Worm (Caenorhabditis elegans) whole organism, young adult: ENCODE measurements around the gene mig-22.
A peak's percentile ranks its signal among the peaks of the same experiment; 100 is the strongest.

ENCODE experiments used
- B0261.1 ChIP-seq: sonication (generic microtip); optimal IDR thresholded peaks from 2 replicates; lab custom pipeline; 2016; ENCODE audit warnings: mild to moderate bottlenecking, missing genetic modification characterization, moderate library complexity, missing compliant biosample characterization
- B0336.3 ChIP-seq: fragments of 200-800 bp; sonication (Bioruptor generic); IDR thresholded peaks from 2 replicates; pipeline ENCODE4 v1.3.6; 2022; ENCODE audit warnings: missing genetic modification characterization, missing compliant biosample characterization
- C06A6.2 ChIP-seq: fragments of 200-800 bp; sonication (Bioruptor generic); conservative IDR thresholded peaks from 2 replicates; pipeline ENCODE4 v1.3.6; 2022; ENCODE audit warnings: missing genetic modification characterization, missing compliant biosample characterization
- C17E4.6 ChIP-seq: fragments of 200-800 bp; sonication (Bioruptor generic); IDR thresholded peaks from 2 replicates; pipeline ENCODE4 v1.3.6; 2022; ENCODE audit warnings: missing genetic modification reagents, missing genetic modification characterization, missing compliant biosample characterization
- D2030.7 ChIP-seq: fragments of 200-800 bp; sonication (Bioruptor generic); IDR thresholded peaks from 2 replicates; pipeline ENCODE4 v1.3.6; 2022; ENCODE audit warnings: missing genetic modification reagents, missing genetic modification characterization, missing compliant biosample characterization
- F23B12.7 ChIP-seq: sonication (generic microtip); optimal IDR thresholded peaks from 2 replicates; lab custom pipeline; 2017; ENCODE audit warnings: missing genetic modification characterization, mild to moderate bottlenecking, missing compliant biosample characterization, antibody characterized with exemption, moderate library complexity; ENCODE audit not compliant: insufficient read depth
- F33H1.4 ChIP-seq: fragments of 200-800 bp; sonication (Bioruptor generic); IDR thresholded peaks from 2 replicates; pipeline ENCODE4 v1.3.6; 2022; ENCODE audit warnings: missing genetic modification reagents, missing genetic modification characterization, missing compliant biosample characterization
- F37B4.10 ChIP-seq: fragments of 200-800 bp; sonication (Bioruptor generic); IDR thresholded peaks from 2 replicates; pipeline ENCODE4 v1.3.6; 2022; ENCODE audit warnings: missing genetic modification characterization, missing compliant biosample characterization
- F57A8.1 ChIP-seq: fragments of 200-800 bp; sonication (Bioruptor generic); optimal IDR thresholded peaks from 2 replicates; lab custom pipeline; 2018; ENCODE audit warnings: mild to moderate bottlenecking, missing genetic modification characterization, moderate library complexity, missing compliant biosample characterization
- K11D2.4 ChIP-seq: fragments of 200-800 bp; sonication (Bioruptor generic); IDR thresholded peaks from 2 replicates; pipeline ENCODE4 v1.3.6; 2022; ENCODE audit warnings: missing genetic modification reagents, missing genetic modification characterization, missing compliant biosample characterization
- attf-5 ChIP-seq: fragments of 200-800 bp; sonication (Bioruptor generic); optimal IDR thresholded peaks from 2 replicates; lab custom pipeline; 2018; ENCODE audit warnings: mild to moderate bottlenecking, missing genetic modification characterization, missing compliant biosample characterization
- bed-2 ChIP-seq: fragments of 200-800 bp; sonication (Bioruptor generic); IDR thresholded peaks from 2 replicates; pipeline ENCODE4 v1.3.6; 2022; ENCODE audit warnings: missing genetic modification reagents, missing genetic modification characterization, missing compliant biosample characterization
- cebp-1 ChIP-seq, 2 experiments: fragments of 200-800 bp in 1 of 2; sonication (Bioruptor generic) in 1 of 2; sonication (generic microtip) in 1 of 2; IDR thresholded peaks in 1 of 2; optimal IDR thresholded peaks in 1 of 2; 2 replicates each; pipeline versions ENCODE4 v1.3.6 to Lab custom; 2017 to 2022; ENCODE audit warnings: missing compliant biosample characterization in 2 of 2, missing genetic modification characterization in 2 of 2, mild to moderate bottlenecking in 1 of 2, missing genetic modification reagents in 1 of 2, moderate library complexity in 1 of 2
- ceh-40 ChIP-seq: fragments of 200-800 bp; sonication (Bioruptor generic); IDR thresholded peaks from 2 replicates; pipeline ENCODE4 v1.3.6; 2022; ENCODE audit warnings: missing genetic modification characterization, missing compliant biosample characterization
- ceh-79 ChIP-seq: sonication (generic microtip); optimal IDR thresholded peaks from 2 replicates; lab custom pipeline; 2017; ENCODE audit warnings: mild to moderate bottlenecking, missing genetic modification characterization, missing compliant biosample characterization
- chd-7 ChIP-seq: sonication (generic microtip); optimal IDR thresholded peaks from 2 replicates; lab custom pipeline; 2016; ENCODE audit warnings: mild to moderate bottlenecking, missing genetic modification characterization, moderate library complexity, missing compliant biosample characterization
- dox-1 ChIP-seq: fragments of 200-800 bp; sonication (Bioruptor generic); IDR thresholded peaks from 2 replicates; pipeline ENCODE4 v1.3.6; 2022; ENCODE audit warnings: missing genetic modification reagents, missing genetic modification characterization, missing compliant biosample characterization
- dpff-1 ChIP-seq: sonication (generic microtip); optimal IDR thresholded peaks from 2 replicates; lab custom pipeline; 2017; ENCODE audit warnings: mild to moderate bottlenecking, missing genetic modification characterization, missing compliant biosample characterization
- ekl-4 ChIP-seq: fragments of 200-800 bp; sonication (Bioruptor generic); IDR thresholded peaks from 2 replicates; pipeline ENCODE4 v1.3.6; 2022; ENCODE audit warnings: missing genetic modification reagents, missing genetic modification characterization, missing compliant biosample characterization
- him-1 ChIP-seq: sonication (generic microtip); optimal IDR thresholded peaks from 2 replicates; lab custom pipeline; 2016; ENCODE audit warnings: missing genotype, missing genetic modification reagents, missing genetic modification characterization, missing compliant biosample characterization
- hlh-12 ChIP-seq: sonication (generic microtip); optimal IDR thresholded peaks from 2 replicates; lab custom pipeline; 2016; ENCODE audit warnings: missing genetic modification characterization, missing compliant biosample characterization
- hmg-1.2 ChIP-seq: fragments of 200-800 bp; sonication (Bioruptor generic); IDR thresholded peaks from 2 replicates; pipeline ENCODE4 v1.3.6; 2022; ENCODE audit warnings: missing genetic modification reagents, missing genetic modification characterization, missing compliant biosample characterization
- hrde-1 ChIP-seq: sonication (generic microtip); optimal IDR thresholded peaks from 2 replicates; lab custom pipeline; 2016; ENCODE audit warnings: missing genetic modification characterization, mild to moderate bottlenecking, missing compliant biosample characterization, moderate library complexity, missing genotype, missing genetic modification reagents, borderline replicate concordance
- let-607 ChIP-seq, 2 experiments: fragments of 200-800 bp in 1 of 2; sonication (Bioruptor generic) in 1 of 2; sonication (generic microtip) in 1 of 2; optimal IDR thresholded peaks; 2 replicates each; lab custom pipeline; 2016 to 2018; ENCODE audit warnings: mild to moderate bottlenecking in 2 of 2, missing compliant biosample characterization in 2 of 2, missing genetic modification characterization in 2 of 2, moderate library complexity in 2 of 2, missing genotype in 1 of 2
- lin-26 ChIP-seq: fragments of 200-800 bp; sonication (Bioruptor generic); IDR thresholded peaks from 2 replicates; pipeline ENCODE4 v1.3.6; 2022; ENCODE audit warnings: missing genetic modification reagents, missing genetic modification characterization, missing compliant biosample characterization
- lin-40 ChIP-seq: sonication (generic microtip); optimal IDR thresholded peaks from 2 replicates; lab custom pipeline; 2016; ENCODE audit warnings: missing genetic modification characterization, mild to moderate bottlenecking, missing compliant biosample characterization, missing genotype, missing genetic modification reagents
- lsy-27 ChIP-seq: sonication (generic microtip); optimal IDR thresholded peaks from 2 replicates; lab custom pipeline; 2017; ENCODE audit warnings: missing genetic modification characterization, mild to moderate bottlenecking, missing compliant biosample characterization, antibody characterized with exemption, missing genotype, borderline replicate concordance; ENCODE audit not compliant: insufficient read depth
- madf-10 ChIP-seq: sonication (generic microtip); optimal IDR thresholded peaks from 2 replicates; lab custom pipeline; 2016; ENCODE audit warnings: mild to moderate bottlenecking, missing genetic modification characterization, missing compliant biosample characterization
- madf-8 ChIP-seq: fragments of 200-800 bp; sonication (Bioruptor generic); conservative IDR thresholded peaks from 2 replicates; pipeline ENCODE4 v1.3.6; 2022; ENCODE audit warnings: missing genetic modification reagents, missing genetic modification characterization, missing compliant biosample characterization
- mxl-1 ChIP-seq: sonication (generic microtip); optimal IDR thresholded peaks from 2 replicates; lab custom pipeline; 2016; ENCODE audit warnings: missing genetic modification characterization, missing compliant biosample characterization
- nfya-1 ChIP-seq: sonication (generic microtip); optimal IDR thresholded peaks from 2 replicates; lab custom pipeline; 2017; ENCODE audit warnings: antibody characterized with exemption, missing compliant biosample characterization, missing genetic modification characterization, borderline replicate concordance; ENCODE audit not compliant: insufficient read depth
- nfya-2 ChIP-seq: fragments of 200-800 bp; sonication (Bioruptor generic); IDR thresholded peaks from 2 replicates; pipeline ENCODE4 v1.3.6; 2022; ENCODE audit warnings: missing genetic modification reagents, missing genetic modification characterization, missing compliant biosample characterization
- nhr-27 ChIP-seq: fragments of 200-800 bp; sonication (Bioruptor generic); optimal IDR thresholded peaks from 2 replicates; lab custom pipeline; 2018; ENCODE audit warnings: mild to moderate bottlenecking, missing genetic modification characterization, moderate library complexity, missing compliant biosample characterization
- nhr-80 ChIP-seq: sonication (generic microtip); optimal IDR thresholded peaks from 2 replicates; lab custom pipeline; 2016; ENCODE audit warnings: missing genetic modification characterization, missing compliant biosample characterization
- pbrm-1 ChIP-seq: fragments of 200-800 bp; sonication (Bioruptor generic); IDR thresholded peaks from 2 replicates; pipeline ENCODE4 v1.3.6; 2022; ENCODE audit warnings: missing genetic modification reagents, missing genetic modification characterization, missing compliant biosample characterization
- rpc-1 ChIP-seq, 2 experiments: fragments of 150-350 bp in 1 of 2; sonication (generic microtip) in 1 of 2; optimal IDR thresholded peaks; 2 replicates each; lab custom pipeline; 2014 to 2018; ENCODE audit warnings: missing biosample characterization in 1 of 2, missing genetic modification characterization in 1 of 2, missing genetic modification reagents in 1 of 2, missing genotype in 1 of 2
- somi-1 ChIP-seq: fragments of 200-800 bp; sonication (Bioruptor generic); optimal IDR thresholded peaks from 2 replicates; lab custom pipeline; 2018; ENCODE audit warnings: mild to moderate bottlenecking, missing genetic modification characterization, missing compliant biosample characterization
- tbp1 ChIP-seq: fragments of 200-800 bp; sonication (Bioruptor generic); optimal IDR thresholded peaks from 2 replicates; lab custom pipeline; 2018; ENCODE audit warnings: mild to moderate bottlenecking, missing genetic modification characterization, missing compliant biosample characterization
- tlf-1 ChIP-seq: fragments of 200-800 bp; sonication (Bioruptor generic); optimal IDR thresholded peaks from 2 replicates; lab custom pipeline; 2018; ENCODE audit warnings: mild to moderate bottlenecking, missing genetic modification characterization, missing compliant biosample characterization
- zfh-2 ChIP-seq: fragments of 200-800 bp; sonication (Bioruptor generic); conservative IDR thresholded peaks from 2 replicates; pipeline ENCODE4 v1.3.6; 2022; ENCODE audit warnings: missing genetic modification reagents, missing genetic modification characterization, missing compliant biosample characterization
- ztf-26 ChIP-seq: sonication (generic microtip); optimal IDR thresholded peaks from 2 replicates; lab custom pipeline; 2017; ENCODE audit warnings: missing genetic modification characterization, missing compliant biosample characterization

The mig-22 gene

DNA sequence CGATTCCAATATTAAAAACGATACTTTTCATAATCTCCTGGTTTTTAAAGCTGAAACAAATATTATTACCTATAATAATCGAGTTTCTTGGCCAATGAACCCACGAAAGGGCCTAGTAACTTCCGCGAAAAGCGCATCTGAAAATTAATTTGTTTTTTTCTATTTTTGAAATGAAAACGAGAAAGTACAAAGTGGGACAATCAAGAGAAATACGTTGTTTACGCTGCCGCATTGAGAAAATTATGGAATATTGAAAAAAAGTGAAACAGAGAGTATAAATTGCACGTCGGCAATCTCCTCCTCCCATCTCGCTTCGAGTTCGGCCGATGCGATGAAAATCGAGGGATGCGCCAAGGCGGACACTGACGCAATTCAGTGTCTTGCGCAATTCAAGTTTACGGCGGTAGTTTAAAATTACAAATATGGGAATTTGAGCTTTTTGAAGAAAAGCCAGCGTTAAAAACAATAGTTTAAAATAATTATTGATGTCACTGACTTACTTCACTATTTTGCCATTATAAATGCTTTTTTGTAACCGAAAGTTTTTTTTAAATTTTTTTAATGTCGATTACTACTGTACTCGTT lies 25.8 kb downstream of the mig-22 start, which contains the start of gene pdhk-2 (continued):
- peak; percentile 72; the same call in 1 of the 2 replicates for TF ChIP-seq cebp-1 (GFP tag; IDR thresholded peaks at IDR 0.05; lab: Robert Waterston, UW)
- TF ChIP-seq cebp-1 (tag; optimal IDR thresholded peaks at IDR 0.05; lab: Kevin White, UChicago): peak; percentile 91
- TF ChIP-seq C17E4.6 (GFP tag; lab: Robert Waterston, UW): peak; percentile 67; the same call in 1 of the 2 replicates
- peak; percentile 73 for TF ChIP-seq madf-8 (GFP tag; lab: Robert Waterston, UW)
- peak; percentile 82 for TF ChIP-seq somi-1 (GFP tag; lab: Kevin White, UChicago)

ce11 chrIII:8739786-8740185 lies 27.4 kb downstream of the mig-22 start:
- no peak for TF ChIP-seq rpc-1 (optimal IDR thresholded peaks at IDR 0.05; lab: Kevin White, UChicago)
- TF ChIP-seq rpc-1 (tag; optimal IDR thresholded peaks at IDR 0.05; lab: Kevin White, UChicago): no peak
- no peak for TF ChIP-seq lsy-27
- 0 out of 2 replicates have a peak, but pooled peaks have one; percentile 46 for TF ChIP-seq F37B4.10 (GFP tag; lab: Robert Waterston, UW)
- TF ChIP-seq hlh-12 (tag; lab: Kevin White, UChicago): no peak

ce11 chrIII:8739126-8739525 lies 28.0 kb downstream of the mig-22 start:
- no peak for TF ChIP-seq ceh-79
- peak; percentile 83 for TF ChIP-seq ztf-26 (tag; lab: Kevin White, UChicago)
- no peak for TF ChIP-seq madf-10 (tag; lab: Kevin White, UChicago)
- TF ChIP-seq C06A6.2 (GFP tag; lab: Robert Waterston, UW): no peak
- no peak for TF ChIP-seq rpc-1 (optimal IDR thresholded peaks at IDR 0.05; lab: Kevin White, UChicago)
- TF ChIP-seq rpc-1 (tag; optimal IDR thresholded peaks at IDR 0.05; lab: Kevin White, UChicago): no peak
- TF ChIP-seq dpff-1 (tag; lab: Kevin White, UChicago): no peak
- peak; percentile 40 for TF ChIP-seq F23B12.7 (tag; lab: Kevin White, UChicago)
- no peak for TF ChIP-seq nfya-2 (GFP tag; lab: Robert Waterston, UW)
- TF ChIP-seq tbp1 (GFP tag; lab: Kevin White, UChicago): peak; percentile 30
- TF ChIP-seq let-607 (tag; optimal IDR thresholded peaks at IDR 0.05; lab: Kevin White, UChicago): peak in 1 of 2 experiments; percentile 45
- TF ChIP-seq attf-5 (GFP tag; lab: Kevin White, UChicago): peak; percentile 44
- TF ChIP-seq zfh-2 (GFP tag; lab: Robert Waterston, UW): no peak
- TF ChIP-seq B0336.3 (GFP tag; lab: Robert Waterston, UW): no peak
- peak; percentile 64 for TF ChIP-seq lin-40 (tag; lab: Kevin White, UChicago)
- no peak for TF ChIP-seq bed-2 (GFP tag; lab: Robert Waterston, UW)
- no peak for TF ChIP-seq tlf-1 (GFP tag; lab: Kevin White, UChicago)
- TF ChIP-seq ceh-40 (GFP tag; lab: Robert Waterston, UW): no peak
- peak; percentile 23; the same call in 1 of the 2 replicates for TF ChIP-seq hmg-1.2 (GFP tag; lab: Robert Waterston, UW)
- TF ChIP-seq ekl-4 (GFP tag; lab: Robert Waterston, UW): 0 out of 2 replicates have a peak, but pooled peaks have one; percentile 28
- no peak for TF ChIP-seq lin-26 (GFP tag; lab: Robert Waterston, UW)
- no peak for TF ChIP-seq nhr-27 (tag; lab: Kevin White, UChicago)
- no peak for TF ChIP-seq F33H1.4 (GFP tag; lab: Robert Waterston, UW)
- TF ChIP-seq somi-1 (GFP tag; lab: Kevin White, UChicago): peak; percentile 73
- peak; percentile 35; the same call in 1 of the 2 replicates for TF ChIP-seq dox-1 (GFP tag; lab: Robert Waterston, UW)
- no peak for TF ChIP-seq D2030.7 (GFP tag; lab: Robert Waterston, UW)
- TF ChIP-seq lsy-27: no peak
- TF ChIP-seq B0261.1 (tag; lab: Kevin White, UChicago): no peak
- no peak for TF ChIP-seq mxl-1 (tag; lab: Kevin White, UChicago)
- TF ChIP-seq nfya-1 (tag; lab: Kevin White, UChicago): no peak
- TF ChIP-seq nhr-80 (tag; lab: Kevin White, UChicago): peak; percentile 89
- no peak for TF ChIP-seq hrde-1 (tag; lab: Kevin White, UChicago)
- TF ChIP-seq cebp-1 (GFP tag; IDR thresholded peaks at IDR 0.05; lab: Robert Waterston, UW): no peak
- TF ChIP-seq cebp-1 (tag; optimal IDR thresholded peaks at IDR 0.05; lab: Kevin White, UChicago): peak; percentile 47
- no peak for TF ChIP-seq F57A8.1 (GFP tag; lab: Kevin White, UChicago)
- TF ChIP-seq K11D2.4 (GFP tag; lab: Robert Waterston, UW): 0 out of 2 replicates have a peak, but pooled peaks have one; percentile 15
- no peak for TF ChIP-seq pbrm-1 (GFP tag; lab: Robert Waterston, UW)
- TF ChIP-seq him-1: no peak
- no peak for TF ChIP-seq chd-7 (tag; lab: Kevin White, UChicago)
- TF ChIP-seq, all 124 proteins: peak for 13
